Worm (Caenorhabditis elegans): ENCODE results near the gene C06B8.3.

ce11 chrV:15505068-15505467 lies 20.6 kb upstream of the C06B8.3 start:
- TF ChIP-seq sma-3 (GFP tag; optimal IDR thresholded peaks at IDR 0.05) = peak; percentile 48
- TF ChIP-seq nhr-6 (tag; optimal IDR thresholded peaks at IDR 0.05) = no peak
- no peak for TF ChIP-seq mab-5 (tag; optimal IDR thresholded peaks at IDR 0.05)
- TF ChIP-seq R02D3.7 (tag; optimal IDR thresholded peaks at IDR 0.05) = no peak
